Fruit fly (Drosophila melanogaster) whole organism, wandering third instar larva: Measurements from ENCODE around the gene jvl.

Experiments used
- Abd-B ChIP-seq: fragments of >200 bp; optimal IDR thresholded peaks from 2 replicates; lab custom pipeline; 2017; ENCODE audit warnings: missing biosample characterization, missing genetic modification characterization
- CG32264 ChIP-seq: fragments of 200-800 bp; sonication (Bioruptor generic); optimal IDR thresholded peaks from 2 replicates; lab custom pipeline; 2016; ENCODE audit warnings: missing biosample characterization, missing genetic modification characterization
- CG9705 ChIP-seq: fragments of 200-800 bp; sonication (Bioruptor generic); optimal IDR thresholded peaks from 2 replicates; lab custom pipeline; 2018; ENCODE audit warnings: missing biosample characterization, mild to moderate bottlenecking, missing genetic modification characterization
- CrebA ChIP-seq: fragments of 200-800 bp; sonication (Bioruptor generic); optimal IDR thresholded peaks from 2 replicates; lab custom pipeline; 2016; ENCODE audit warnings: missing biosample characterization, mild to moderate bottlenecking, missing genetic modification characterization, borderline replicate concordance
- Dfd ChIP-seq: fragments of >200 bp; optimal IDR thresholded peaks from 2 replicates; lab custom pipeline; 2017; ENCODE audit warnings: missing biosample characterization, missing genetic modification characterization
- Dif ChIP-seq: fragments of 200-275, 200-300 bp; sonication (Bioruptor generic); optimal IDR thresholded peaks from 2 replicates; lab custom pipeline; 2018; ENCODE audit warnings: missing biosample characterization, missing genetic modification characterization; ENCODE audit not compliant: partially characterized antibody
- GATAd ChIP-seq: sonication (Bioruptor generic); optimal IDR thresholded peaks from 2 replicates; lab custom pipeline; 2016; ENCODE audit warnings: missing biosample characterization, missing genetic modification characterization
- HLH106 ChIP-seq: fragments of 200-800 bp; optimal IDR thresholded peaks from 3 replicates; lab custom pipeline; 2019; ENCODE audit warnings: missing biosample characterization, mild to moderate bottlenecking, missing genetic modification characterization, moderate library complexity
- Hnf4 ChIP-seq: fragments of 200-800 bp; sonication (Bioruptor generic); optimal IDR thresholded peaks from 2 replicates; lab custom pipeline; 2016; ENCODE audit warnings: missing biosample characterization, mild to moderate bottlenecking, missing genetic modification characterization
- Hr78 ChIP-seq: fragments of >200 bp; optimal IDR thresholded peaks from 2 replicates; lab custom pipeline; 2017; ENCODE audit warnings: missing biosample characterization, missing genetic modification characterization
- Hr83 ChIP-seq: fragments of 200-300 bp; sonication (Bioruptor generic); optimal IDR thresholded peaks from 2 replicates; lab custom pipeline; 2016; ENCODE audit warnings: missing biosample characterization, mild to moderate bottlenecking, missing genetic modification characterization, moderate library complexity; ENCODE audit not compliant: poor library complexity, severe bottlenecking
- Jra ChIP-seq: sonication (Bioruptor generic); optimal IDR thresholded peaks from 2 replicates; lab custom pipeline; 2016; ENCODE audit warnings: missing biosample characterization, missing genetic modification characterization
- Mio ChIP-seq: sonication (Bioruptor generic); optimal IDR thresholded peaks from 2 replicates; lab custom pipeline; 2016; ENCODE audit warnings: missing biosample characterization, missing genetic modification characterization
- Myc ChIP-seq: fragments of >200 bp; optimal IDR thresholded peaks from 2 replicates; lab custom pipeline; 2017
- N ChIP-seq: fragments of >200 bp; optimal IDR thresholded peaks from 2 replicates; lab custom pipeline; 2018; ENCODE audit warnings: missing biosample characterization, missing external identifiers, missing genetic modification characterization
- OdsH ChIP-seq: fragments of 200-800 bp; sonication (Bioruptor generic); optimal IDR thresholded peaks from 2 replicates; lab custom pipeline; 2016; ENCODE audit warnings: missing biosample characterization, mild to moderate bottlenecking, missing genetic modification characterization
- Rel ChIP-seq, 2 experiments: fragments of 200-800 bp; sonication (Bioruptor generic) in 1 of 2; optimal IDR thresholded peaks; 2 replicates in 1 of 2; 3 replicates in 1 of 2; lab custom pipeline; 2016 to 2019; ENCODE audit warnings: mild to moderate bottlenecking in 2 of 2, missing biosample characterization in 2 of 2, missing genetic modification characterization in 2 of 2, moderate library complexity in 1 of 2
- Sp1 ChIP-seq: fragments of 200-800 bp; sonication (Bioruptor generic); optimal IDR thresholded peaks from 3 replicates; lab custom pipeline; 2019; ENCODE audit warnings: missing biosample characterization, mild to moderate bottlenecking, missing genetic modification characterization, moderate library complexity
- Vsx2 ChIP-seq: fragments of 200-300, 225-300 bp; sonication (Bioruptor generic); optimal IDR thresholded peaks from 2 replicates; lab custom pipeline; 2018; ENCODE audit warnings: missing biosample characterization, missing genetic modification characterization; ENCODE audit not compliant: partially characterized antibody
- br ChIP-seq: fragments of 200-800 bp; sonication (Bioruptor generic); optimal IDR thresholded peaks from 2 replicates; lab custom pipeline; 2016; ENCODE audit warnings: missing biosample characterization, missing genetic modification characterization
- brk ChIP-seq: fragments of 200-800 bp; sonication (Bioruptor generic); optimal IDR thresholded peaks from 2 replicates; lab custom pipeline; 2016; ENCODE audit warnings: missing biosample characterization, mild to moderate bottlenecking, missing genetic modification characterization
- dl ChIP-seq, 2 experiments: fragments of 175-275, 200-275 bp in 1 of 2; fragments of 200-275 bp in 1 of 2; sonication (Bioruptor generic); optimal IDR thresholded peaks; lab custom pipeline; 2018; ENCODE audit warnings: mild to moderate bottlenecking in 2 of 2, missing biosample characterization in 2 of 2, missing genetic modification characterization in 2 of 2, moderate library complexity in 2 of 2; ENCODE audit not compliant: partially characterized antibody in 2 of 2, insufficient read depth in 1 of 2
- dmrt93B ChIP-seq: fragments of 200-800 bp; sonication (Bioruptor generic); optimal IDR thresholded peaks from 2 replicates; lab custom pipeline; 2018; ENCODE audit warnings: missing biosample characterization, mild to moderate bottlenecking, missing genetic modification characterization
- dsf ChIP-seq: sonication (Bioruptor generic); optimal IDR thresholded peaks from 2 replicates; lab custom pipeline; 2016; ENCODE audit warnings: missing biosample characterization, missing genetic modification characterization, borderline replicate concordance
- ey ChIP-seq: fragments of 200-800 bp; sonication (Bioruptor generic); optimal IDR thresholded peaks from 2 replicates; lab custom pipeline; 2016; ENCODE audit warnings: missing biosample characterization, missing genetic modification characterization
- foxo ChIP-seq, 2 experiments: fragments of 200-800 bp; sonication (Bioruptor generic); optimal IDR thresholded peaks; 2 replicates in 1 of 2; 3 replicates in 1 of 2; lab custom pipeline; 2016 to 2017; ENCODE audit warnings: missing biosample characterization in 2 of 2, missing genetic modification characterization in 2 of 2
- fru ChIP-seq: fragments of 200-800 bp; sonication (Bioruptor generic); optimal IDR thresholded peaks from 3 replicates; lab custom pipeline; 2016; ENCODE audit warnings: missing biosample characterization, mild to moderate bottlenecking, missing genetic modification characterization
- jim ChIP-seq: fragments of 175-275, 200-325 bp; sonication (Bioruptor generic); optimal IDR thresholded peaks from 2 replicates; lab custom pipeline; 2016; ENCODE audit warnings: missing biosample characterization, mild to moderate bottlenecking, missing genetic modification characterization
- lola ChIP-seq: fragments of >200 bp; optimal IDR thresholded peaks from 2 replicates; lab custom pipeline; 2017; ENCODE audit warnings: missing biosample characterization, missing genetic modification characterization
- pan ChIP-seq: fragments of >200 bp; optimal IDR thresholded peaks from 2 replicates; lab custom pipeline; 2017
- psq ChIP-seq: fragments of 200-800 bp; sonication (Bioruptor generic); optimal IDR thresholded peaks from 3 replicates; lab custom pipeline; 2017; ENCODE audit warnings: missing biosample characterization, mild to moderate bottlenecking, missing genetic modification characterization, moderate library complexity
- rgr ChIP-seq: fragments of 200-800 bp; sonication (Bioruptor generic); optimal IDR thresholded peaks from 3 replicates; lab custom pipeline; 2016; ENCODE audit warnings: missing biosample characterization, mild to moderate bottlenecking, missing genetic modification characterization
- sage ChIP-seq: fragments of 200-800 bp; sonication (Bioruptor generic); optimal IDR thresholded peaks from 2 replicates; lab custom pipeline; 2016; ENCODE audit warnings: missing biosample characterization, mild to moderate bottlenecking, missing genetic modification characterization
- sv ChIP-seq: fragments of 200-800 bp; sonication (Bioruptor generic); optimal IDR thresholded peaks from 3 replicates; lab custom pipeline; 2016; ENCODE audit warnings: missing biosample characterization, missing genetic modification characterization
- tai ChIP-seq: sonication (Bioruptor generic); optimal IDR thresholded peaks from 2 replicates; lab custom pipeline; 2016; ENCODE audit warnings: missing biosample characterization, missing genetic modification characterization
- usp ChIP-seq: fragments of >200 bp; optimal IDR thresholded peaks from 2 replicates; lab custom pipeline; 2017; ENCODE audit warnings: missing biosample characterization, missing genetic modification characterization
- woc ChIP-seq: sonication (Bioruptor generic); optimal IDR thresholded peaks from 2 replicates; lab custom pipeline; 2016; ENCODE audit warnings: missing biosample characterization, mild to moderate bottlenecking, missing genetic modification characterization

jvl gene

DNA sequence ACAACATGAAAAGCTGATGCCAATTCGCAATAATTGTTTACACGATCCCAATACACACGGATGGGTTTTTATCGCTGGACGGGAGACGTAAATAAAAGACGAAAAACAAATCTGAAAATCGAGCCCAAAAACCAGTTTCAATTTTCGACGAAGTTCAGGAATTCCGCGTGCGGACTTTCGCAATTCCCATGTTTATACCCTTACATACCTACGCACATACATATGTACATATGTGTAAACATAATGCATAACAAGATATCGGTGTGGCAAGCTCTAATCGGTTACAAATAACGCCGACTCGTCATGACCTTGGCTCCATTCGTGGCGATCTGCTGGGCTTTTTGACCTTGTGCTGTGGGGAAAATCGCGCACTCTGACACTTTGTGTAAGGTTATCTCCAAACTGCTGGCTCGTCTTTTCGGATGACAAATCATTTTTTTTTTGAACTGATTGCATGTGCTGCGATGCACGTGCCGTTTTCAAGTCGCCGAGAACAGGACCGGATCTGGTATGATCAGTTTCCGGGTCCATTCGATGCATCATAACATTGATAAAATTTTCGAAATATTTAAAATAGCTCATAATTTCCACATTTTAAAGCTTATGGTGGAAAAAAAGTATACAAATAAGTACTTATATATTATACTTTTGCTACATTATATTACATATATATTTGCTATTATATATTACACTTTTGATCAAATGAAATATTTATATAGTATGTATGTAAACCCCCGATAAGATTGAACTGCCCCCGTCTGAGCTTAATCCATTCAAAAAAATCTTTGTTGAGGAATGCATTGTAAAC lies 11.5 kb upstream of the jvl start:
- TF ChIP-seq dl (GFP tag; optimal IDR thresholded peaks at IDR 0.05; lab: Kevin White, UChicago; ENCODE audit: insufficient read depth in 1 of 2, partially characterized antibody in 2 of 2) (no peak), foxo (GFP tag; optimal IDR thresholded peaks at IDR 0.05; lab: Kevin White, UChicago) (peak in 1 of 2 experiments; percentile 42), pan (lab: Kevin White, UChicago) (no peak), Jra (GFP tag; lab: Kevin White, UChicago) (no peak), rgr (GFP tag; lab: Kevin White, UChicago) (no peak), br (GFP tag; lab: Kevin White, UChicago) (no peak), tai (GFP tag; lab: Kevin White, UChicago) (no peak), dmrt93B (GFP tag; lab: Kevin White, UChicago) (peak; percentile 22), jim (GFP tag; lab: Kevin White, UChicago) (no peak), Hr83 (GFP tag; lab: Kevin White, UChicago) (peak; percentile 3), lola (GFP tag; lab: Kevin White, UChicago) (no peak), ey (GFP tag; lab: Kevin White, UChicago) (no peak), Sp1 (GFP tag; lab: Kevin White, UChicago) (peak; percentile 56), HLH106 (peak; percentile 75), Dfd (no peak), Rel (GFP tag; optimal IDR thresholded peaks at IDR 0.05; lab: Kevin White, UChicago) (no peak), Rel (tag; optimal IDR thresholded peaks at IDR 0.05; lab: Kevin White, UChicago) (no peak), fru (GFP tag; lab: Kevin White, UChicago) (no peak), Abd-B (GFP tag; lab: Kevin White, UChicago) (no peak), psq (peak; percentile 14), Dif (GFP tag; lab: Kevin White, UChicago) (no peak), usp (no peak), sv (GFP tag; lab: Kevin White, UChicago) (no peak), N (no peak), Hr78 (GFP tag; lab: Kevin White, UChicago) (no peak), CG32264 (GFP tag; lab: Kevin White, UChicago) (no peak), OdsH (GFP tag; lab: Kevin White, UChicago) (no peak), Mio (GFP tag; lab: Kevin White, UChicago) (no peak), CG9705 (GFP tag; lab: Kevin White, UChicago) (peak; percentile 36), dsf (GFP tag; lab: Kevin White, UChicago) (no peak)

DNA sequence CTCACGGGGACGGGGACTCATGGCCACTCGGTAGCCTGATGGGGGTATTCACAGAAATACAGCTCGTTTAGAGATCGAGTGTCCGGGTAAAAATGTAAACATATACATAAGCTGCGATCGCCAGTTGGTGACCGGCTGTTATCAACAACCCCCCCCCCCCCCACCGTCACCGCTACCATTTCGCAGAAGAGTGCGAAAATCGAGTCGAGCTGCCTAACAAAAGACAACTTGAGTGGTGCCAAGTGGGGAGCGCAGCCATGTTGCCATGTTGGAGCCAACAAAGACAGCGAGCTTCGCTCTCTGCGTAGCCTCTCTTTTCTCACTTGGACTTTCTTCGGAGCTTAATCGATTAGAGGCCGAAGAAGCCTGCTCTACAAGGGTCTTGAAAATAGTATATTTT lies 10.8 kb upstream of the jvl start:
- TF ChIP-seq CrebA (GFP tag; lab: Kevin White, UChicago) (no peak), HLH106 (no peak), Dif (GFP tag; lab: Kevin White, UChicago) (peak; percentile 82), Myc (lab: Kevin White, UChicago) (no peak), tai (GFP tag; lab: Kevin White, UChicago) (no peak), Mio (GFP tag; lab: Kevin White, UChicago) (no peak), woc (GFP tag; lab: Kevin White, UChicago) (no peak), Dfd (peak; percentile 36), dl (GFP tag; optimal IDR thresholded peaks at IDR 0.05; lab: Kevin White, UChicago; ENCODE audit: insufficient read depth in 1 of 2, partially characterized antibody in 2 of 2) (peak; percentile 45 to 82), Hr83 (GFP tag; lab: Kevin White, UChicago) (peak; percentile 78), Abd-B (GFP tag; lab: Kevin White, UChicago) (no peak), dmrt93B (GFP tag; lab: Kevin White, UChicago) (no peak), Rel (GFP tag; optimal IDR thresholded peaks at IDR 0.05; lab: Kevin White, UChicago) (no peak), Rel (tag; optimal IDR thresholded peaks at IDR 0.05; lab: Kevin White, UChicago) (peak; percentile 77), CG32264 (GFP tag; lab: Kevin White, UChicago) (no peak), GATAd (no peak), Sp1 (GFP tag; lab: Kevin White, UChicago) (no peak), rgr (GFP tag; lab: Kevin White, UChicago) (no peak), N (no peak), Hr78 (GFP tag; lab: Kevin White, UChicago) (no peak), fru (GFP tag; lab: Kevin White, UChicago) (no peak), Vsx2 (GFP tag; lab: Kevin White, UChicago) (no peak), brk (no peak), Hnf4 (GFP tag; lab: Kevin White, UChicago) (no peak), dsf (GFP tag; lab: Kevin White, UChicago) (no peak), sage (GFP tag; lab: Kevin White, UChicago) (no peak), jim (GFP tag; lab: Kevin White, UChicago) (no peak), sv (GFP tag; lab: Kevin White, UChicago) (no peak)
